Fruit fly (Drosophila melanogaster) whole organism: ENCODE measurements around the gene CG31805.

Source experiments
- CG8478 ChIP-seq: fragments of >200 bp; optimal IDR thresholded peaks from 2 replicates; lab custom pipeline; 2018; ENCODE audit warnings: inconsistent platforms
- Dll ChIP-seq: fragments of >200 bp; optimal IDR thresholded peaks from 2 replicates; lab custom pipeline; 2017
- EcR ChIP-seq, 2 experiments: fragments of >200 bp; optimal IDR thresholded peaks; 2 replicates each; lab custom pipeline; 2017; ENCODE audit warnings: missing biosample characterization in 2 of 2, missing genetic modification characterization in 2 of 2, missing genetic modification reagents in 2 of 2
- pan ChIP-seq: fragments of >200 bp; optimal IDR thresholded peaks from 2 replicates; lab custom pipeline; 2017
- psq ChIP-seq: fragments of >200 bp; optimal IDR thresholded peaks from 2 replicates; lab custom pipeline; 2017
- usp ChIP-seq: fragments of >200 bp; optimal IDR thresholded peaks from 2 replicates; lab custom pipeline; 2017; ENCODE audit warnings: missing biosample characterization, missing genetic modification characterization, mixed read lengths

CG31805 gene

dm6 chr2L:16882871-16883849, 17.1 kb downstream of the CG31805 start:
- no peak for TF ChIP-seq usp
- TF ChIP-seq Dll (lab: Kevin White, UChicago): no peak
- no peak for TF ChIP-seq CG8478 (lab: Kevin White, UChicago)
- no peak for TF ChIP-seq psq (lab: Kevin White, UChicago)
- no peak for TF ChIP-seq EcR (GFP tag; optimal IDR thresholded peaks at IDR 0.05; lab: Kevin White, UChicago)
- no peak for TF ChIP-seq pan

dm6 chr2L:16882372-16882771, 17.9 kb downstream of the CG31805 start:
- no peak for TF ChIP-seq EcR (GFP tag; optimal IDR thresholded peaks at IDR 0.05; lab: Kevin White, UChicago)

- TF ChIP-seq Dll (lab: Kevin White, UChicago) (no peak), pan (no peak)
These were observed 19.3 kb downstream of the CG31805 start for dm6 chr2L:16880930-16881329.

- no peak for TF ChIP-seq CG8478 (lab: Kevin White, UChicago)
- no peak for TF ChIP-seq EcR (GFP tag; optimal IDR thresholded peaks at IDR 0.05; lab: Kevin White, UChicago)
- no peak for TF ChIP-seq pan
- TF ChIP-seq psq (lab: Kevin White, UChicago): no peak
- no peak for TF ChIP-seq usp
- TF ChIP-seq Dll (lab: Kevin White, UChicago): no peak
These were observed 21.0 kb downstream of the CG31805 start, which contains the start of the genes CG32832, CG31743 and CG34313 for dm6 chr2L:16879288-16879687. Gene CG32832, minus strand, starts transcription at chr2L:16879290. Gene CG31743, plus strand, starts transcription at chr2L:16879517. Gene CG34313, plus strand, starts transcription at chr2L:16879517.

- TF ChIP-seq psq (lab: Kevin White, UChicago): no peak
- TF ChIP-seq EcR (GFP tag; optimal IDR thresholded peaks at IDR 0.05; lab: Kevin White, UChicago): no peak
- TF ChIP-seq usp: no peak
- no peak for TF ChIP-seq CG8478 (lab: Kevin White, UChicago)
- no peak for TF ChIP-seq pan
- TF ChIP-seq Dll (lab: Kevin White, UChicago): no peak
These were observed 22.6 kb downstream of the CG31805 start for dm6 chr2L:16877678-16878077.

dm6 chr2L:16876555-16876954, 23.7 kb downstream of the CG31805 start:
- TF ChIP-seq psq (lab: Kevin White, UChicago): no peak
- TF ChIP-seq EcR (GFP tag; optimal IDR thresholded peaks at IDR 0.05; lab: Kevin White, UChicago): no peak
- TF ChIP-seq pan: no peak
- TF ChIP-seq Dll (lab: Kevin White, UChicago): no peak

- TF ChIP-seq EcR (GFP tag; optimal IDR thresholded peaks at IDR 0.05; lab: Kevin White, UChicago) (no peak), CG8478 (lab: Kevin White, UChicago) (no peak), usp (no peak), pan (no peak), Dll (lab: Kevin White, UChicago) (no peak), psq (lab: Kevin White, UChicago) (no peak)
These were observed 25.3 kb downstream of the CG31805 start for dm6 chr2L:16874924-16875323.

- TF ChIP-seq pan (no peak), EcR (GFP tag; optimal IDR thresholded peaks at IDR 0.05; lab: Kevin White, UChicago) (no peak)
These were observed 31.4 kb downstream of the CG31805 start for dm6 chr2L:16868897-16869324.

dm6 chr2L:16862526-16862925, 37.7 kb downstream of the CG31805 start:
- TF ChIP-seq Dll (lab: Kevin White, UChicago) (no peak), CG8478 (lab: Kevin White, UChicago) (no peak), EcR (GFP tag; optimal IDR thresholded peaks at IDR 0.05; lab: Kevin White, UChicago) (no peak), pan (no peak), usp (no peak), psq (lab: Kevin White, UChicago) (no peak)

- TF ChIP-seq pan (no peak), EcR (GFP tag; optimal IDR thresholded peaks at IDR 0.05; lab: Kevin White, UChicago) (no peak), usp (no peak), Dll (lab: Kevin White, UChicago) (no peak), psq (lab: Kevin White, UChicago) (no peak), CG8478 (lab: Kevin White, UChicago) (no peak)
These were observed 39.1 kb downstream of the CG31805 start, which contains the start of gene CG6012 for dm6 chr2L:16861126-16861525. Gene CG6012, minus strand, starts transcription at chr2L:16861489.

dm6 chr2L:16859566-16859965, 40.7 kb downstream of the CG31805 start:
- TF ChIP-seq Dll (lab: Kevin White, UChicago) (no peak), CG8478 (lab: Kevin White, UChicago) (no peak), psq (lab: Kevin White, UChicago) (no peak), EcR (GFP tag; optimal IDR thresholded peaks at IDR 0.05; lab: Kevin White, UChicago) (no peak), pan (no peak), usp (no peak)

- TF ChIP-seq usp (no peak), Dll (lab: Kevin White, UChicago) (no peak), EcR (GFP tag; optimal IDR thresholded peaks at IDR 0.05; lab: Kevin White, UChicago) (no peak), pan (peak; percentile 57), psq (lab: Kevin White, UChicago) (no peak)
These were observed 41.2 kb downstream of the CG31805 start for dm6 chr2L:16859103-16859502.
